Fruit fly (Drosophila melanogaster) S2 (cell line): ENCODE results near the gene CG16713.

Experiments used
- CG8478 ChIP-seq: fragments of >200 bp; optimal IDR thresholded peaks from 2 replicates; lab custom pipeline; 2018
- CTCF ChIP-seq, 2 experiments: fragments of >200 bp; optimal IDR thresholded peaks; 2 replicates each; lab custom pipeline; 2018

dm6 chr2L:3685139-3685851 lies 9.9 kb downstream of the CG16713 start:
- TF ChIP-seq CTCF (optimal IDR thresholded peaks at IDR 0.05; lab: Kevin White, UChicago) (no peak), CG8478 (no peak)
